Fruit fly (Drosophila melanogaster) whole organism, wandering third instar larva: ENCODE measurements around the gene Bacc.

Source experiments
- Abd-B ChIP-seq: fragments of >200 bp; optimal IDR thresholded peaks from 2 replicates; lab custom pipeline; 2017; ENCODE audit warnings: missing biosample characterization, missing genetic modification characterization
- CG32264 ChIP-seq: fragments of 200-800 bp; sonication (Bioruptor generic); optimal IDR thresholded peaks from 2 replicates; lab custom pipeline; 2016; ENCODE audit warnings: missing biosample characterization, missing genetic modification characterization
- CG9705 ChIP-seq: fragments of 200-800 bp; sonication (Bioruptor generic); optimal IDR thresholded peaks from 2 replicates; lab custom pipeline; 2018; ENCODE audit warnings: missing biosample characterization, mild to moderate bottlenecking, missing genetic modification characterization
- CrebA ChIP-seq: fragments of 200-800 bp; sonication (Bioruptor generic); optimal IDR thresholded peaks from 2 replicates; lab custom pipeline; 2016; ENCODE audit warnings: missing biosample characterization, mild to moderate bottlenecking, missing genetic modification characterization, borderline replicate concordance
- Dfd ChIP-seq: fragments of >200 bp; optimal IDR thresholded peaks from 2 replicates; lab custom pipeline; 2017; ENCODE audit warnings: missing biosample characterization, missing genetic modification characterization
- Dif ChIP-seq: fragments of 200-275, 200-300 bp; sonication (Bioruptor generic); optimal IDR thresholded peaks from 2 replicates; lab custom pipeline; 2018; ENCODE audit warnings: missing biosample characterization, missing genetic modification characterization; ENCODE audit not compliant: partially characterized antibody
- GATAd ChIP-seq: sonication (Bioruptor generic); optimal IDR thresholded peaks from 2 replicates; lab custom pipeline; 2016; ENCODE audit warnings: missing biosample characterization, missing genetic modification characterization
- HLH106 ChIP-seq: fragments of 200-800 bp; optimal IDR thresholded peaks from 3 replicates; lab custom pipeline; 2019; ENCODE audit warnings: missing biosample characterization, mild to moderate bottlenecking, missing genetic modification characterization, moderate library complexity
- Hnf4 ChIP-seq: fragments of 200-800 bp; sonication (Bioruptor generic); optimal IDR thresholded peaks from 2 replicates; lab custom pipeline; 2016; ENCODE audit warnings: missing biosample characterization, mild to moderate bottlenecking, missing genetic modification characterization
- Hr78 ChIP-seq: fragments of >200 bp; optimal IDR thresholded peaks from 2 replicates; lab custom pipeline; 2017; ENCODE audit warnings: missing biosample characterization, missing genetic modification characterization
- Hr83 ChIP-seq: fragments of 200-300 bp; sonication (Bioruptor generic); optimal IDR thresholded peaks from 2 replicates; lab custom pipeline; 2016; ENCODE audit warnings: missing biosample characterization, mild to moderate bottlenecking, missing genetic modification characterization, moderate library complexity; ENCODE audit not compliant: poor library complexity, severe bottlenecking
- Jra ChIP-seq: sonication (Bioruptor generic); optimal IDR thresholded peaks from 2 replicates; lab custom pipeline; 2016; ENCODE audit warnings: missing biosample characterization, missing genetic modification characterization
- Mio ChIP-seq: sonication (Bioruptor generic); optimal IDR thresholded peaks from 2 replicates; lab custom pipeline; 2016; ENCODE audit warnings: missing biosample characterization, missing genetic modification characterization
- Myc ChIP-seq: fragments of >200 bp; optimal IDR thresholded peaks from 2 replicates; lab custom pipeline; 2017
- N ChIP-seq: fragments of >200 bp; optimal IDR thresholded peaks from 2 replicates; lab custom pipeline; 2018; ENCODE audit warnings: missing biosample characterization, missing external identifiers, missing genetic modification characterization
- OdsH ChIP-seq: fragments of 200-800 bp; sonication (Bioruptor generic); optimal IDR thresholded peaks from 2 replicates; lab custom pipeline; 2016; ENCODE audit warnings: missing biosample characterization, mild to moderate bottlenecking, missing genetic modification characterization
- Rel ChIP-seq, 2 experiments: fragments of 200-800 bp; sonication (Bioruptor generic) in 1 of 2; optimal IDR thresholded peaks; 2 replicates in 1 of 2; 3 replicates in 1 of 2; lab custom pipeline; 2016 to 2019; ENCODE audit warnings: mild to moderate bottlenecking in 2 of 2, missing biosample characterization in 2 of 2, missing genetic modification characterization in 2 of 2, moderate library complexity in 1 of 2
- Sp1 ChIP-seq: fragments of 200-800 bp; sonication (Bioruptor generic); optimal IDR thresholded peaks from 3 replicates; lab custom pipeline; 2019; ENCODE audit warnings: missing biosample characterization, mild to moderate bottlenecking, missing genetic modification characterization, moderate library complexity
- Vsx2 ChIP-seq: fragments of 200-300, 225-300 bp; sonication (Bioruptor generic); optimal IDR thresholded peaks from 2 replicates; lab custom pipeline; 2018; ENCODE audit warnings: missing biosample characterization, missing genetic modification characterization; ENCODE audit not compliant: partially characterized antibody
- br ChIP-seq: fragments of 200-800 bp; sonication (Bioruptor generic); optimal IDR thresholded peaks from 2 replicates; lab custom pipeline; 2016; ENCODE audit warnings: missing biosample characterization, missing genetic modification characterization
- brk ChIP-seq: fragments of 200-800 bp; sonication (Bioruptor generic); optimal IDR thresholded peaks from 2 replicates; lab custom pipeline; 2016; ENCODE audit warnings: missing biosample characterization, mild to moderate bottlenecking, missing genetic modification characterization
- dl ChIP-seq, 2 experiments: fragments of 175-275, 200-275 bp in 1 of 2; fragments of 200-275 bp in 1 of 2; sonication (Bioruptor generic); optimal IDR thresholded peaks; lab custom pipeline; 2018; ENCODE audit warnings: mild to moderate bottlenecking in 2 of 2, missing biosample characterization in 2 of 2, missing genetic modification characterization in 2 of 2, moderate library complexity in 2 of 2; ENCODE audit not compliant: partially characterized antibody in 2 of 2, insufficient read depth in 1 of 2
- dmrt93B ChIP-seq: fragments of 200-800 bp; sonication (Bioruptor generic); optimal IDR thresholded peaks from 2 replicates; lab custom pipeline; 2018; ENCODE audit warnings: missing biosample characterization, mild to moderate bottlenecking, missing genetic modification characterization
- dsf ChIP-seq: sonication (Bioruptor generic); optimal IDR thresholded peaks from 2 replicates; lab custom pipeline; 2016; ENCODE audit warnings: missing biosample characterization, missing genetic modification characterization, borderline replicate concordance
- ey ChIP-seq: fragments of 200-800 bp; sonication (Bioruptor generic); optimal IDR thresholded peaks from 2 replicates; lab custom pipeline; 2016; ENCODE audit warnings: missing biosample characterization, missing genetic modification characterization
- foxo ChIP-seq, 2 experiments: fragments of 200-800 bp; sonication (Bioruptor generic); optimal IDR thresholded peaks; 2 replicates in 1 of 2; 3 replicates in 1 of 2; lab custom pipeline; 2016 to 2017; ENCODE audit warnings: missing biosample characterization in 2 of 2, missing genetic modification characterization in 2 of 2
- fru ChIP-seq: fragments of 200-800 bp; sonication (Bioruptor generic); optimal IDR thresholded peaks from 3 replicates; lab custom pipeline; 2016; ENCODE audit warnings: missing biosample characterization, mild to moderate bottlenecking, missing genetic modification characterization
- h ChIP-seq: fragments of 200-800 bp; sonication (Bioruptor generic); optimal IDR thresholded peaks from 3 replicates; lab custom pipeline; 2016; ENCODE audit warnings: missing biosample characterization, mild to moderate bottlenecking, missing genetic modification characterization
- jim ChIP-seq: fragments of 175-275, 200-325 bp; sonication (Bioruptor generic); optimal IDR thresholded peaks from 2 replicates; lab custom pipeline; 2016; ENCODE audit warnings: missing biosample characterization, mild to moderate bottlenecking, missing genetic modification characterization
- lola ChIP-seq: fragments of >200 bp; optimal IDR thresholded peaks from 2 replicates; lab custom pipeline; 2017; ENCODE audit warnings: missing biosample characterization, missing genetic modification characterization
- pan ChIP-seq: fragments of >200 bp; optimal IDR thresholded peaks from 2 replicates; lab custom pipeline; 2017
- psq ChIP-seq: fragments of 200-800 bp; sonication (Bioruptor generic); optimal IDR thresholded peaks from 3 replicates; lab custom pipeline; 2017; ENCODE audit warnings: missing biosample characterization, mild to moderate bottlenecking, missing genetic modification characterization, moderate library complexity
- rgr ChIP-seq: fragments of 200-800 bp; sonication (Bioruptor generic); optimal IDR thresholded peaks from 3 replicates; lab custom pipeline; 2016; ENCODE audit warnings: missing biosample characterization, mild to moderate bottlenecking, missing genetic modification characterization
- sage ChIP-seq: fragments of 200-800 bp; sonication (Bioruptor generic); optimal IDR thresholded peaks from 2 replicates; lab custom pipeline; 2016; ENCODE audit warnings: missing biosample characterization, mild to moderate bottlenecking, missing genetic modification characterization
- sv ChIP-seq: fragments of 200-800 bp; sonication (Bioruptor generic); optimal IDR thresholded peaks from 3 replicates; lab custom pipeline; 2016; ENCODE audit warnings: missing biosample characterization, missing genetic modification characterization
- tai ChIP-seq: sonication (Bioruptor generic); optimal IDR thresholded peaks from 2 replicates; lab custom pipeline; 2016; ENCODE audit warnings: missing biosample characterization, missing genetic modification characterization
- usp ChIP-seq: fragments of >200 bp; optimal IDR thresholded peaks from 2 replicates; lab custom pipeline; 2017; ENCODE audit warnings: missing biosample characterization, missing genetic modification characterization
- woc ChIP-seq: sonication (Bioruptor generic); optimal IDR thresholded peaks from 2 replicates; lab custom pipeline; 2016; ENCODE audit warnings: missing biosample characterization, mild to moderate bottlenecking, missing genetic modification characterization

Bacc gene

DNA sequence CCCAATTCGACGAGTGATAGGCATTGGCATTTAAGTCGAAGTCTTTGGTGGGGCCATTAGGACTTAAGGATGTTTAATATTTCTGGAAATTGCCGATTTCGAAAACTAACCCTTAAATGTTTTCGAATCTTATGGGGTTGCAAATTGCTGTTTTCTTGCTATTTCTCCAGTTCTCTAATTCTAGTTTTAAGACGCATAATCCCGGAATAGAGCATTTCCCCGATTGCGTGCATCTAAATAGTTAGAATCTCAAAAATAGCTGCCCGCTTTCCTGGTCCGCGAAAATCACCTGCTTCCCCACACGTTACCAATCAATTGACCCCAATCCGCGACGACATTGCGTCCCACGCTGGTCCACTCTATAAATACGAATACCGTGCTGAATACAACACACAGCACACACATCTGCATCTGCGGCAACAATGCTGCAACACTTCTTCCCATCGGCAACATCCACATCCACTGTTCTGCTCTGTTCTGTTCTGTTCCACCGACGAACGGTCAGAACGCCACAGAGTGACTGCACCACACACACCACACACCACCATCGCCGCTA, at the start of gene Bacc:
TSS of gene Bacc (plus strand) at position 542 of the 556 bp plus-strand sequence.
- TF ChIP-seq Myc, result no peak
- no peak for TF ChIP-seq lola (GFP tag; lab: Kevin White, UChicago)
- peak; percentile 85 for TF ChIP-seq Rel (GFP tag; optimal IDR thresholded peaks at IDR 0.05; lab: Kevin White, UChicago)
- TF ChIP-seq Rel (tag; optimal IDR thresholded peaks at IDR 0.05; lab: Kevin White, UChicago), result peak; percentile 25
- TF ChIP-seq dmrt93B (GFP tag; lab: Kevin White, UChicago), result peak; percentile 96
- TF ChIP-seq CG9705, result peak; percentile 92
- TF ChIP-seq N (GFP tag; lab: Kevin White, UChicago), result peak; percentile 12
- no peak for TF ChIP-seq CrebA (GFP tag; lab: Kevin White, UChicago)
- no peak for TF ChIP-seq tai (GFP tag; lab: Kevin White, UChicago)
- peak; percentile 76 for TF ChIP-seq Dfd
- TF ChIP-seq h (GFP tag; lab: Kevin White, UChicago), result peak; percentile 96
- no peak for TF ChIP-seq Abd-B (GFP tag; lab: Kevin White, UChicago)
- peak; percentile 65 for TF ChIP-seq dsf (GFP tag; lab: Kevin White, UChicago)
- TF ChIP-seq GATAd (GFP tag; lab: Kevin White, UChicago), result no peak
- TF ChIP-seq pan (lab: Kevin White, UChicago), result no peak
- TF ChIP-seq Hr78 (GFP tag; lab: Kevin White, UChicago), result no peak
- peak; percentile 81 for TF ChIP-seq Hnf4 (GFP tag; lab: Kevin White, UChicago)
- TF ChIP-seq Jra (GFP tag; lab: Kevin White, UChicago), result peak; percentile 90
- peak; percentile 97 for TF ChIP-seq ey (GFP tag; lab: Kevin White, UChicago)
- no peak for TF ChIP-seq jim (GFP tag; lab: Kevin White, UChicago)
- TF ChIP-seq usp, result no peak
- TF ChIP-seq foxo (GFP tag; optimal IDR thresholded peaks at IDR 0.05; lab: Kevin White, UChicago), result peak; percentile 89 to 98
- no peak for TF ChIP-seq Vsx2 (GFP tag; lab: Kevin White, UChicago)
- TF ChIP-seq OdsH (GFP tag; lab: Kevin White, UChicago), result peak; percentile 98
- peak; percentile 93 for TF ChIP-seq psq
- peak; percentile 87 for TF ChIP-seq Hr83 (GFP tag; lab: Kevin White, UChicago)
- peak; percentile 92 for TF ChIP-seq woc (GFP tag; lab: Kevin White, UChicago)
- TF ChIP-seq sage (GFP tag; lab: Kevin White, UChicago), result peak; percentile 85
- TF ChIP-seq Mio (GFP tag; lab: Kevin White, UChicago), result peak; percentile 76
- peak; percentile 96 for TF ChIP-seq HLH106 (tag; lab: Kevin White, UChicago)
- TF ChIP-seq br (GFP tag; lab: Kevin White, UChicago), result peak; percentile 97
- peak; percentile 98 for TF ChIP-seq Sp1 (GFP tag; lab: Kevin White, UChicago)
- peak; percentile 82 for TF ChIP-seq CG32264 (GFP tag; lab: Kevin White, UChicago)
- peak; percentile 98 for TF ChIP-seq fru (GFP tag; lab: Kevin White, UChicago)
- TF ChIP-seq dl (GFP tag; optimal IDR thresholded peaks at IDR 0.05; lab: Kevin White, UChicago; ENCODE audit: insufficient read depth in 1 of 2, partially characterized antibody in 2 of 2), result peak; percentile 12 to 28
- TF ChIP-seq brk (GFP tag; lab: Kevin White, UChicago), result peak; percentile 40
- peak; percentile 81 for TF ChIP-seq sv
- peak; percentile 61 for TF ChIP-seq Dif
- TF ChIP-seq rgr (GFP tag; lab: Kevin White, UChicago), result peak; percentile 95

DNA sequence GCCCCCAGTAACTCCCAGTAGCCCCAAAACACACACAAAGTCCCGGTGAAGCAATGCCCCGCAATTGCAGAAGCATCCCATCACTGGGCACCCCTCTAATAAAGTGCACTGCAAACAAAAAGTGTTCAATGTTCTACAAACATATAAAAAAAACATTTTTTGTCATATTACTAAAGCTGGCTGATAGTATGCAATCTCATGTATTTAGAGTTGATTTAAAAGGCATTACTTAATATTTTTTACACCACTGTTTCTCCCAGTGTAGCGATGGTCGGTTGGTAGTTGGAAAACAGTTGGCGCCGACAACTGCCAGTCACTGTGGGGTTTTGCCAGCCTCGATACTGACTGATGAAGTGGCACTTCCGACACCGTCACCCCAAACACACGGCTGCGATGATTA, 31.9 kb upstream of the Bacc start:
- peak; percentile 6 for TF ChIP-seq h (GFP tag; lab: Kevin White, UChicago)
- TF ChIP-seq usp, result no peak

DNA sequence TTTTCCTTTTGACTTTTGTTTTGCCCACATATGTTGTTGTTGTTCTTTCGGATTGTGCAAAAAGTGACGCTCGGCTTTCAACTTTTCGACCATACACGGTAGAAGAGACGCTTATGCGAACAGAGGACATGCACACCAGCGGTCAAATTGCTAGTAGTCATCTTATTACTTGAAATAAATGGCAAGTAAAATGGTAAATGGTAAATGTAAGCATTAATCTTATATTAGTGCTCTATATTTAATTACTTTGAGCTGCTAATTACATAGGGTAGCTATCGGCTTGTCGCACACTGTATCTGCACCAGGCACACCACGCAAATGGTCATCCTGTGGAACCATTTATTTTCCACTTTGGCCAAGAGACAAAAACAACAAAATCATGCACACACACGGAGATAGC, 30.9 kb upstream of the Bacc start:
- TF ChIP-seq Hr83 (GFP tag; lab: Kevin White, UChicago), result no peak
- peak; percentile 4 for TF ChIP-seq fru (GFP tag; lab: Kevin White, UChicago)
- no peak for TF ChIP-seq Myc
- TF ChIP-seq ey (GFP tag; lab: Kevin White, UChicago), result no peak
- TF ChIP-seq CG32264 (GFP tag; lab: Kevin White, UChicago), result no peak
